ENCODE assay signal across 1 fruit fly cellular context in genomic region chrX:11124749-11125508, dm6.
A peak's percentile ranks its signal among the peaks of the same experiment; 100 is the strongest.
TF ChIP-seq lines count a peak whose summit lies in the region.

TSS of gene Rpt3 (plus strand) at chrX:11125101.

TF ChIP-seq in whole organism, embryonic, 481 proteins besides CTCF, POLR2A, EP300 and RAD21 (continued from another document):
- TF ChIP-seq cad (GFP tag; optimal IDR thresholded peaks at IDR 0.05; lab: Kevin White, UChicago) (no peak), BtbVII (GFP tag; optimal IDR thresholded peaks at IDR 0.05; lab: Kevin White, UChicago) (no peak), CG1603 (tag; optimal IDR thresholded peaks at IDR 0.05; lab: Kevin White, UChicago) (no peak), CG9932 (GFP tag; IDR thresholded peaks at IDR 0.05; lab: Robert Waterston, UW) (0 out of 2 replicates have a peak, but pooled peaks have one; percentile 18), CG14860 (GFP tag; IDR thresholded peaks at IDR 0.05; lab: Robert Waterston, UW; ENCODE audit: partially characterized antibody) (peak; percentile 82; the same call in 2 of the 3 replicates), CG12659 (GFP tag; optimal IDR thresholded peaks at IDR 0.05; lab: Kevin White, UChicago) (peak; percentile 44), CG15479 (GFP tag; optimal IDR thresholded peaks at IDR 0.05; lab: Kevin White, UChicago) (no peak), HLH54F (GFP tag; optimal IDR thresholded peaks at IDR 0.05; lab: Kevin White, UChicago) (peak; percentile 2), CG14710 (tag; optimal IDR thresholded peaks at IDR 0.05; lab: Kevin White, UChicago) (peak; percentile 99), bsh (GFP tag; optimal IDR thresholded peaks at IDR 0.05; lab: Kevin White, UChicago) (no peak), CG17186 (GFP tag; optimal IDR thresholded peaks at IDR 0.05; lab: Kevin White, UChicago) (peak; percentile 49), chinmo (GFP tag; IDR thresholded peaks at IDR 0.05; lab: Robert Waterston, UW; ENCODE audit: partially characterized antibody) (0 out of 4 replicates have a peak, but pooled peaks have one; percentile 33), Hr78 (GFP tag; optimal IDR thresholded peaks at IDR 0.05; lab: Kevin White, UChicago) (no peak), Xbp1 (GFP tag; optimal IDR thresholded peaks at IDR 0.05; lab: Kevin White, UChicago) (no peak), CG13123 (GFP tag; optimal IDR thresholded peaks at IDR 0.05; lab: Kevin White, UChicago) (no peak), Drgx (GFP tag; IDR thresholded peaks at IDR 0.05; lab: Robert Waterston, UW) (no peak), lilli (GFP tag; optimal IDR thresholded peaks at IDR 0.05; lab: Kevin White, UChicago) (peak; percentile 24), luna (GFP tag; optimal IDR thresholded peaks at IDR 0.05; lab: Kevin White, UChicago) (no peak), Abd-B (GFP tag; optimal IDR thresholded peaks at IDR 0.05; lab: Kevin White, UChicago) (peak; percentile 15), CG11560 (tag; IDR thresholded peaks at IDR 0.05; lab: Robert Waterston, UW) (peak; percentile 40; the same call in 1 of the 3 replicates), Mad (GFP tag; optimal IDR thresholded peaks at IDR 0.05; lab: Kevin White, UChicago) (no peak), CG11723 (GFP tag; optimal IDR thresholded peaks at IDR 0.05; lab: Kevin White, UChicago) (no peak), gfzf (GFP tag; optimal IDR thresholded peaks at IDR 0.05; lab: Kevin White, UChicago) (peak; percentile 40), Hsf (GFP tag; optimal IDR thresholded peaks at IDR 0.05; lab: Kevin White, UChicago) (peak; percentile 6), Sin3A (optimal IDR thresholded peaks at IDR 0.05; lab: Kevin White, UChicago) (peak; percentile 79), CG5953 (GFP tag; IDR thresholded peaks at IDR 0.05; lab: Robert Waterston, UW) (no peak), BEAF-32 (GFP tag; optimal IDR thresholded peaks at IDR 0.05; lab: Kevin White, UChicago) (peak; percentile 90), sim (GFP tag; IDR thresholded peaks at IDR 0.05; lab: Robert Waterston, UW) (no peak), Bteb2 (GFP tag; optimal IDR thresholded peaks at IDR 0.05; lab: Kevin White, UChicago) (no peak), dmrt11E (tag; optimal IDR thresholded peaks at IDR 0.05; lab: Kevin White, UChicago) (no peak), CG15011 (GFP tag; optimal IDR thresholded peaks at IDR 0.05; lab: Kevin White, UChicago) (no peak), CG2116 (GFP tag; optimal IDR thresholded peaks at IDR 0.05; lab: Kevin White, UChicago) (peak; percentile 67), ab (GFP tag; optimal IDR thresholded peaks at IDR 0.05; lab: Kevin White, UChicago) (no peak), lbe (GFP tag; optimal IDR thresholded peaks at IDR 0.05; lab: Kevin White, UChicago) (no peak), CG2199 (GFP tag; IDR thresholded peaks at IDR 0.05; lab: Robert Waterston, UW) (no peak), Bgb (GFP tag; IDR thresholded peaks at IDR 0.05; lab: Robert Waterston, UW; ENCODE audit: partially characterized antibody) (peak; percentile 47), CG2129 (GFP tag; IDR thresholded peaks at IDR 0.05; lab: Robert Waterston, UW; ENCODE audit: partially characterized antibody) (0 out of 2 replicates have a peak, but pooled peaks have one; percentile 53), knrl (GFP tag; IDR thresholded peaks at IDR 0.05; lab: Robert Waterston, UW; ENCODE audit: partially characterized antibody) (peak; percentile 83), CG5245 (GFP tag; optimal IDR thresholded peaks at IDR 0.05; lab: Kevin White, UChicago) (no peak), ewg (GFP tag; optimal IDR thresholded peaks at IDR 0.05; lab: Kevin White, UChicago) (no peak), gce (GFP tag; IDR thresholded peaks at IDR 0.05; lab: Robert Waterston, UW) (no peak), CG17385 (GFP tag; optimal IDR thresholded peaks at IDR 0.05; lab: Kevin White, UChicago) (no peak)
TF ChIP-seq in whole organism, embryonic: peak in this region for 88.
